Worm (Caenorhabditis elegans) whole organism, late embryonic: ENCODE data around the gene ccr-4.
"Not testable (repeated sequence)": the region's sequence is repeated elsewhere in the genome, so short reads cannot be mapped to it uniquely, and the experiment has no call there.

Experiments
- C08G9.2 ChIP-seq: sonication (generic microtip); optimal IDR thresholded peaks from 2 replicates; lab custom pipeline; 2016; ENCODE audit warnings: mild to moderate bottlenecking, missing genetic modification characterization, moderate library complexity, missing compliant biosample characterization
- C38D4.7 ChIP-seq: fragments of 200-800 bp; sonication (Bioruptor generic); optimal IDR thresholded peaks from 2 replicates; lab custom pipeline; 2018; ENCODE audit warnings: mild to moderate bottlenecking, missing genetic modification characterization, moderate library complexity, missing compliant biosample characterization
- F13H6.1 ChIP-seq: sonication (generic microtip); optimal IDR thresholded peaks from 2 replicates; lab custom pipeline; 2016; ENCODE audit warnings: missing genetic modification characterization, missing compliant biosample characterization
- K02D7.2 ChIP-seq: sonication (generic microtip); optimal IDR thresholded peaks from 2 replicates; lab custom pipeline; 2017; ENCODE audit warnings: mild to moderate bottlenecking, missing genetic modification characterization, missing compliant biosample characterization
- T23F11.4 ChIP-seq: fragments of 200-800 bp; sonication (Bioruptor generic); optimal IDR thresholded peaks from 2 replicates; lab custom pipeline; 2018; ENCODE audit warnings: mild to moderate bottlenecking, missing genetic modification characterization, missing compliant biosample characterization
- Y22D7AL.16 ChIP-seq: sonication (generic microtip); optimal IDR thresholded peaks from 2 replicates; lab custom pipeline; 2016; ENCODE audit warnings: missing genetic modification characterization, missing compliant biosample characterization
- ahr-1 ChIP-seq: sonication (generic microtip); optimal IDR thresholded peaks from 2 replicates; lab custom pipeline; 2016; ENCODE audit warnings: missing genetic modification characterization, missing compliant biosample characterization
- ama-1 ChIP-seq: fragments of 150-350 bp; optimal IDR thresholded peaks from 2 replicates; lab custom pipeline; 2014
- ceh-14 ChIP-seq: sonication (generic microtip); optimal IDR thresholded peaks from 2 replicates; lab custom pipeline; 2016; ENCODE audit warnings: missing genotype, missing genetic modification characterization, missing compliant biosample characterization
- ceh-24 ChIP-seq: sonication (generic microtip); optimal IDR thresholded peaks from 2 replicates; lab custom pipeline; 2016; ENCODE audit warnings: mild to moderate bottlenecking, missing genetic modification characterization, missing compliant biosample characterization
- ceh-31 ChIP-seq: sonication (generic microtip); optimal IDR thresholded peaks from 2 replicates; lab custom pipeline; 2016; ENCODE audit warnings: missing genetic modification characterization, missing compliant biosample characterization
- ceh-45 ChIP-seq: fragments of 200-800 bp; sonication (Bioruptor generic); IDR thresholded peaks from 2 replicates; pipeline ENCODE4 v1.3.6; 2022; ENCODE audit warnings: missing genetic modification reagents, missing genetic modification characterization, missing compliant biosample characterization
- che-1 ChIP-seq: sonication (generic microtip); optimal IDR thresholded peaks from 2 replicates; lab custom pipeline; 2016; ENCODE audit warnings: mild to moderate bottlenecking, missing genetic modification characterization, missing compliant biosample characterization
- dmd-4 ChIP-seq: sonication (generic microtip); optimal IDR thresholded peaks from 2 replicates; lab custom pipeline; 2016; ENCODE audit warnings: borderline replicate concordance, missing genetic modification characterization, missing compliant biosample characterization
- dve-1 ChIP-seq: sonication (generic microtip); optimal IDR thresholded peaks from 2 replicates; lab custom pipeline; 2017; ENCODE audit warnings: antibody characterized with exemption, mild to moderate bottlenecking, missing genetic modification characterization, missing compliant biosample characterization
- elt-4 ChIP-seq: sonication (generic microtip); optimal IDR thresholded peaks from 2 replicates; lab custom pipeline; 2016; ENCODE audit warnings: missing genetic modification characterization, missing compliant biosample characterization
- eyg-1 ChIP-seq: sonication (generic microtip); optimal IDR thresholded peaks from 2 replicates; lab custom pipeline; 2016; ENCODE audit warnings: missing genotype, missing genetic modification characterization, missing compliant biosample characterization
- fkh-10 ChIP-seq: fragments of 150-350 bp; optimal IDR thresholded peaks from 2 replicates; lab custom pipeline; 2014; ENCODE audit warnings: missing biosample characterization, missing genetic modification reagents, missing genetic modification characterization
- fkh-6 ChIP-seq: sonication (generic microtip); optimal IDR thresholded peaks from 2 replicates; lab custom pipeline; 2016; ENCODE audit warnings: missing genetic modification characterization, missing compliant biosample characterization
- gmeb-2 ChIP-seq: sonication (generic microtip); optimal IDR thresholded peaks from 2 replicates; lab custom pipeline; 2016; ENCODE audit warnings: missing genetic modification characterization, inconsistent platforms, missing compliant biosample characterization
- hlh-15 ChIP-seq: sonication (generic microtip); optimal IDR thresholded peaks from 2 replicates; lab custom pipeline; 2016; ENCODE audit warnings: missing genetic modification characterization, missing compliant biosample characterization
- hlh-30 ChIP-seq: sonication (generic microtip); optimal IDR thresholded peaks from 2 replicates; lab custom pipeline; 2017; ENCODE audit warnings: antibody characterized with exemption, missing genetic modification characterization, missing compliant biosample characterization; ENCODE audit not compliant: insufficient read depth
- hlh-8 ChIP-seq: sonication (generic microtip); optimal IDR thresholded peaks from 2 replicates; lab custom pipeline; 2016; ENCODE audit warnings: missing genotype, missing genetic modification characterization, missing compliant biosample characterization
- lim-6 ChIP-seq: sonication (generic microtip); optimal IDR thresholded peaks from 2 replicates; lab custom pipeline; 2016; ENCODE audit warnings: missing genetic modification characterization, missing compliant biosample characterization
- nhr-11 ChIP-seq: fragments of 150-350 bp; optimal IDR thresholded peaks from 2 replicates; lab custom pipeline; 2014; ENCODE audit warnings: missing biosample characterization, missing genetic modification characterization
- odd-2 ChIP-seq: sonication (generic microtip); optimal IDR thresholded peaks from 2 replicates; lab custom pipeline; 2017; ENCODE audit warnings: antibody characterized with exemption, mild to moderate bottlenecking, missing genetic modification characterization, missing compliant biosample characterization
- pat-9 ChIP-seq: fragments of 200-800 bp; sonication (Bioruptor generic); optimal IDR thresholded peaks from 2 replicates; lab custom pipeline; 2018; ENCODE audit warnings: mild to moderate bottlenecking, missing genetic modification characterization, moderate library complexity, missing compliant biosample characterization
- pha-2 ChIP-seq: sonication (generic microtip); optimal IDR thresholded peaks from 2 replicates; lab custom pipeline; 2017; ENCODE audit warnings: mild to moderate bottlenecking, missing genetic modification characterization, missing compliant biosample characterization
- pqm-1 ChIP-seq: sonication (generic microtip); optimal IDR thresholded peaks from 2 replicates; lab custom pipeline; 2016; ENCODE audit warnings: missing genetic modification characterization, missing compliant biosample characterization
- ref-2 ChIP-seq: sonication (generic microtip); optimal IDR thresholded peaks from 2 replicates; lab custom pipeline; 2016; ENCODE audit warnings: missing genetic modification characterization, missing compliant biosample characterization
- rnt-1 ChIP-seq: sonication (generic microtip); optimal IDR thresholded peaks from 2 replicates; lab custom pipeline; 2016; ENCODE audit warnings: missing genetic modification characterization, missing compliant biosample characterization
- sdc-2 ChIP-seq: sonication (generic microtip); optimal IDR thresholded peaks from 2 replicates; lab custom pipeline; 2016; ENCODE audit warnings: missing genotype, missing genetic modification characterization, missing compliant biosample characterization
- sox-2 ChIP-seq: fragments of 200-800 bp; sonication (Bioruptor generic); IDR thresholded peaks from 2 replicates; pipeline ENCODE4 v1.3.6; 2022; ENCODE audit warnings: missing genetic modification reagents, missing genetic modification characterization, missing compliant biosample characterization
- syd-9 ChIP-seq: sonication (generic microtip); optimal IDR thresholded peaks from 2 replicates; lab custom pipeline; 2016; ENCODE audit warnings: mild to moderate bottlenecking, missing genetic modification characterization, moderate library complexity, missing compliant biosample characterization
- tbx-2 ChIP-seq: sonication (generic microtip); optimal IDR thresholded peaks from 2 replicates; lab custom pipeline; 2016; ENCODE audit warnings: missing genetic modification characterization, missing compliant biosample characterization
- tbx-7 ChIP-seq: sonication (generic microtip); optimal IDR thresholded peaks from 2 replicates; lab custom pipeline; 2016; ENCODE audit warnings: missing genotype, missing genetic modification characterization, missing compliant biosample characterization
- unc-42 ChIP-seq: sonication (generic microtip); optimal IDR thresholded peaks from 2 replicates; lab custom pipeline; 2016; ENCODE audit warnings: missing genotype, missing genetic modification characterization, missing compliant biosample characterization
- unc-86 ChIP-seq: sonication (generic microtip); optimal IDR thresholded peaks from 2 replicates; lab custom pipeline; 2016; ENCODE audit warnings: missing genetic modification characterization, missing compliant biosample characterization

Gene ccr-4

ce11 chrIV:12361392-12362092, at the start of gene ccr-4, which contains the start of gene ZC518.8:
ccr-4 (plus strand) TSS chrIV:12361542.
ZC518.8 (minus strand) TSS chrIV:12361908.
- no peak for TF ChIP-seq dmd-4
- TF ChIP-seq ama-1 = no peak
- TF ChIP-seq F13H6.1 (tag; lab: Kevin White, UChicago) = no peak
- TF ChIP-seq hlh-15 (tag; lab: Kevin White, UChicago) = no peak
- TF ChIP-seq tbx-7 (tag; lab: Kevin White, UChicago) = no peak
- TF ChIP-seq T23F11.4 (GFP tag; lab: Kevin White, UChicago) = no peak
- TF ChIP-seq eyg-1 (tag; lab: Kevin White, UChicago) = no peak
- no peak for TF ChIP-seq unc-42 (tag; lab: Kevin White, UChicago)
- TF ChIP-seq pqm-1 (tag; lab: Kevin White, UChicago) = no peak
- no peak for TF ChIP-seq sox-2 (GFP tag; lab: Robert Waterston, UW)
- TF ChIP-seq C08G9.2 (tag; lab: Kevin White, UChicago) = no peak
- no peak for TF ChIP-seq rnt-1 (tag; lab: Kevin White, UChicago)
- no peak for TF ChIP-seq unc-86 (tag; lab: Kevin White, UChicago)
- no peak for TF ChIP-seq ceh-14 (tag; lab: Kevin White, UChicago)
- no peak for TF ChIP-seq sdc-2 (tag; lab: Kevin White, UChicago)
- TF ChIP-seq ceh-45 (GFP tag; lab: Robert Waterston, UW) = no peak
- TF ChIP-seq ceh-31 (tag; lab: Kevin White, UChicago) = no peak
- TF ChIP-seq hlh-8 = no peak
- TF ChIP-seq, all 69 proteins: peak for 0

DNA sequence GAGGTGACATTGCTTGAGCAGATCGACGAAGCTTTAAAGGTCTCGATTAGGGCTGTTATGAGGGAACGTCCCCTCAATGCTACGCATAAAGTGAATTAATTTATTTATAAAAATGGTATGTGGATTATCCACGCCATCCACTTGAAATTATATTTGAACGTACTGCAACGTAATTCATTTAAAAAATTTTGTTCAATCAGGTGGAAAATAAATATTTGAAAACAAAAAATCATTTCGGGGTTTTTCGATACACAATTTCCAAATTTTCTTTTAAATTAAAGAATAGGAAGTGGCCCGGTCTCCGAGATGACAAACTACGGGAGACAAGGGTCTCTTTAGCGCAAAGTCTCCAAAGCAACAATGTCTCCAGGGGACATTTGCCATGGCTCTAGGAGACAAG, 49.7 kb upstream of the ccr-4 start, which contains the start of gene oac-58:
Gene oac-58 (minus strand): TSS at position 101 of the 400 bp plus-strand sequence.
- TF ChIP-seq pat-9 (no peak), fkh-10 (no peak), pha-2 (tag; lab: Kevin White, UChicago) (no peak), syd-9 (no peak), nhr-11 (tag; lab: Kevin White, UChicago) (no peak), fkh-6 (tag; lab: Kevin White, UChicago) (no peak), rnt-1 (tag; lab: Kevin White, UChicago) (no peak), che-1 (tag; lab: Kevin White, UChicago) (no peak), ref-2 (tag; lab: Kevin White, UChicago) (no peak), hlh-30 (tag; lab: Kevin White, UChicago) (no peak)
- TF ChIP-seq, all 69 proteins: peak for 0

ce11 chrIV:12326932-12327331, 34.4 kb upstream of the ccr-4 start, which contains the start of gene F19B6.3:
F19B6.3 (plus strand) TSS chrIV:12327232.
- TF ChIP-seq syd-9; odd-2 (tag; lab: Kevin White, UChicago); lim-6: not testable (repeated sequence)

DNA sequence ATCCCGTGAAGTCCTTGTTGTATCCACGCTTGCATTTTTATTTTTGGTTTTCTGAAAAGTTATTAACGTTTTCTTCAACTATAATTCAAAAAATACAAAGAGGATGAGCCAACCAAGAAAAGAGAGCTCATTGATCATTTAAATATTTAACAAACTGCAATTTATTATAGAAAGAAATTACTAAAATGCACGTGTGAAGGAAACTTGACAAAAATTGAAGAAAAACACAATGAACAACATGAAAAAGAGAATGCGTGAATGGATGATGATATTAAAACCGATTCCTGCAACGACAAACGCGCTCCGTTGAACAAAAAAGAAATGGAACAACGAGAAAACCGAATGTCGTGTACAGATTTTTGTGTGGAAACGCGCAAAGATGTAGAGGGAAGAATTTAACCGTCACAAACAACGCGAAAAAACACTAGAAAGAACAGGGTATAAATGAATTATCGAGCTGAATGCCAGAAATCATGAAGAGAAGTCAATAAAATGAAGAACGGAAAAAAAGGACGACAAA, 30.4 kb upstream of the ccr-4 start, which contains the start of gene ufd-1:
Gene ufd-1 (minus strand): TSS at position 51 of the 520 bp plus-strand sequence.
- TF ChIP-seq dve-1 (tag; lab: Kevin White, UChicago) = no peak
- TF ChIP-seq fkh-10 = no peak
- no peak for TF ChIP-seq tbx-2
- no peak for TF ChIP-seq Y22D7AL.16 (tag; lab: Kevin White, UChicago)
- no peak for TF ChIP-seq rnt-1 (tag; lab: Kevin White, UChicago)
- no peak for TF ChIP-seq elt-4 (tag; lab: Kevin White, UChicago)
- no peak for TF ChIP-seq tbx-7 (tag; lab: Kevin White, UChicago)
- TF ChIP-seq eyg-1 (tag; lab: Kevin White, UChicago) = no peak
- no peak for TF ChIP-seq pqm-1 (tag; lab: Kevin White, UChicago)
- TF ChIP-seq hlh-30 (tag; lab: Kevin White, UChicago) = no peak
- no peak for TF ChIP-seq ahr-1 (tag; lab: Kevin White, UChicago)
- TF ChIP-seq C38D4.7 (GFP tag; lab: Kevin White, UChicago) = no peak
- no peak for TF ChIP-seq ceh-24 (tag; lab: Kevin White, UChicago)
- no peak for TF ChIP-seq gmeb-2
- TF ChIP-seq K02D7.2 (tag; lab: Kevin White, UChicago) = no peak
